Worm (Caenorhabditis elegans) whole organism, early embryonic: ENCODE data around the gene sri-73.

Experiments used
- B0310.2 ChIP-seq: sonication (generic microtip); optimal IDR thresholded peaks from 2 replicates; lab custom pipeline; 2016; ENCODE audit warnings: mild to moderate bottlenecking, missing genetic modification characterization, missing compliant biosample characterization
- F13C5.2 ChIP-seq: sonication (generic microtip); optimal IDR thresholded peaks from 2 replicates; lab custom pipeline; 2017; ENCODE audit warnings: mild to moderate bottlenecking, missing genetic modification characterization, inconsistent platforms, missing compliant biosample characterization
- aly-1 ChIP-seq: sonication (generic microtip); optimal IDR thresholded peaks from 2 replicates; lab custom pipeline; 2016; ENCODE audit warnings: missing genetic modification characterization, missing compliant biosample characterization
- ama-1 ChIP-seq: fragments of 150-350 bp; optimal IDR thresholded peaks from 2 replicates; lab custom pipeline; 2014
- ceh-13 ChIP-seq: fragments of 200-800 bp; sonication (Bioruptor generic); optimal IDR thresholded peaks from 2 replicates; lab custom pipeline; 2018; ENCODE audit warnings: mild to moderate bottlenecking, missing genetic modification characterization, missing compliant biosample characterization
- ceh-36 ChIP-seq: sonication (generic microtip); optimal IDR thresholded peaks from 2 replicates; lab custom pipeline; 2016; ENCODE audit warnings: missing genetic modification characterization, inconsistent platforms, missing compliant biosample characterization
- ets-7 ChIP-seq: sonication (generic microtip); optimal IDR thresholded peaks from 2 replicates; lab custom pipeline; 2016; ENCODE audit warnings: missing genotype, missing genetic modification characterization, missing compliant biosample characterization
- flt-1 ChIP-seq: fragments of 200-800 bp; sonication (Bioruptor generic); IDR thresholded peaks from 2 replicates; pipeline ENCODE4 v1.3.6; 2022; ENCODE audit warnings: missing genetic modification characterization, missing compliant biosample characterization
- hmbx-1 ChIP-seq: sonication (generic microtip); optimal IDR thresholded peaks from 2 replicates; lab custom pipeline; 2016; ENCODE audit warnings: mild to moderate bottlenecking, missing genetic modification characterization, missing compliant biosample characterization
- hmg-4 ChIP-seq: fragments of 200-800 bp; sonication (Bioruptor generic); optimal IDR thresholded peaks from 2 replicates; lab custom pipeline; 2018; ENCODE audit warnings: mild to moderate bottlenecking, missing genetic modification characterization, missing compliant biosample characterization
- hnd-1 ChIP-seq: sonication (generic microtip); optimal IDR thresholded peaks from 2 replicates; lab custom pipeline; 2016; ENCODE audit warnings: missing genetic modification characterization, missing compliant biosample characterization
- pes-1 ChIP-seq: fragments of 200-800 bp; sonication (Bioruptor generic); IDR thresholded peaks from 2 replicates; pipeline ENCODE4 v1.3.6; 2022; ENCODE audit warnings: missing genetic modification reagents, missing genetic modification characterization, missing compliant biosample characterization
- scrt-1 ChIP-seq: fragments of 200-800 bp; sonication (Bioruptor generic); IDR thresholded peaks from 2 replicates; pipeline ENCODE4 v1.3.6; 2022; ENCODE audit warnings: missing genetic modification characterization, missing compliant biosample characterization
- sea-1 ChIP-seq: fragments of 200-800 bp; sonication (Bioruptor generic); conservative IDR thresholded peaks from 2 replicates; pipeline ENCODE4 v1.3.6; 2022; ENCODE audit warnings: missing genetic modification characterization, missing compliant biosample characterization
- tbx-11 ChIP-seq: fragments of 200-800 bp; sonication (Bioruptor generic); IDR thresholded peaks from 2 replicates; pipeline ENCODE4 v1.3.6; 2022; ENCODE audit warnings: missing genetic modification characterization, missing compliant biosample characterization
- tbx-37 ChIP-seq: fragments of 200-800 bp; sonication (Bioruptor generic); conservative IDR thresholded peaks from 2 replicates; pipeline ENCODE4 v1.3.6; 2022; ENCODE audit warnings: missing genetic modification reagents, missing genetic modification characterization, missing compliant biosample characterization
- tra-4 ChIP-seq: sonication (generic microtip); optimal IDR thresholded peaks from 2 replicates; lab custom pipeline; 2017; ENCODE audit warnings: missing genetic modification characterization, missing compliant biosample characterization

Gene sri-73

ce11 chrV:581616-582015, 15.7 kb upstream of the sri-73 start, which contains the start of gene nstp-7:
Gene nstp-7, plus strand, starts transcription at chrV:581916.
- TF ChIP-seq flt-1 (GFP tag; lab: Robert Waterston, UW) (no peak), tbx-37 (GFP tag; lab: Robert Waterston, UW) (no peak), scrt-1 (GFP tag; lab: Robert Waterston, UW) (no peak), ama-1 (lab: Kevin White, UChicago) (no peak), pes-1 (GFP tag; lab: Robert Waterston, UW) (no peak), B0310.2 (tag; lab: Kevin White, UChicago) (no peak), hnd-1 (tag; lab: Kevin White, UChicago) (no peak), aly-1 (tag; lab: Kevin White, UChicago) (no peak), ceh-36 (tag; lab: Kevin White, UChicago) (no peak), hmg-4 (GFP tag; lab: Kevin White, UChicago) (no peak), ceh-13 (GFP tag; lab: Kevin White, UChicago) (no peak), hmbx-1 (tag; lab: Kevin White, UChicago) (no peak), sea-1 (GFP tag; lab: Robert Waterston, UW) (no peak), ets-7 (tag; lab: Kevin White, UChicago) (no peak)

- TF ChIP-seq tbx-37 (GFP tag; lab: Robert Waterston, UW) = no peak
- TF ChIP-seq pes-1 (GFP tag; lab: Robert Waterston, UW) = no peak
- TF ChIP-seq ceh-13 (GFP tag; lab: Kevin White, UChicago) = no peak
- TF ChIP-seq ama-1 (lab: Kevin White, UChicago) = no peak
- TF ChIP-seq tra-4 (tag; lab: Kevin White, UChicago) = no peak
- TF ChIP-seq ets-7 (tag; lab: Kevin White, UChicago) = no peak
- TF ChIP-seq flt-1 (GFP tag; lab: Robert Waterston, UW) = no peak
- no peak for TF ChIP-seq F13C5.2 (tag; lab: Kevin White, UChicago)
- TF ChIP-seq hnd-1 (tag; lab: Kevin White, UChicago) = no peak
- TF ChIP-seq ceh-36 (tag; lab: Kevin White, UChicago) = no peak
- no peak for TF ChIP-seq hmg-4 (GFP tag; lab: Kevin White, UChicago)
- TF ChIP-seq aly-1 (tag; lab: Kevin White, UChicago) = no peak
- no peak for TF ChIP-seq sea-1 (GFP tag; lab: Robert Waterston, UW)
- no peak for TF ChIP-seq hmbx-1 (tag; lab: Kevin White, UChicago)
- no peak for TF ChIP-seq scrt-1 (GFP tag; lab: Robert Waterston, UW)
- TF ChIP-seq tbx-11 (GFP tag; lab: Robert Waterston, UW) = no peak
- TF ChIP-seq B0310.2 (tag; lab: Kevin White, UChicago) = no peak
Measured at ce11 chrV:578977-579376, 13.1 kb upstream of the sri-73 start, which contains the start of gene K06H6.4. Gene K06H6.4, plus strand, starts transcription at chrV:579277.

- no peak for TF ChIP-seq F13C5.2 (tag; lab: Kevin White, UChicago)
- no peak for TF ChIP-seq tra-4 (tag; lab: Kevin White, UChicago)
- no peak for TF ChIP-seq tbx-11 (GFP tag; lab: Robert Waterston, UW)
- TF ChIP-seq hmbx-1 (tag; lab: Kevin White, UChicago) = no peak
- no peak for TF ChIP-seq pes-1 (GFP tag; lab: Robert Waterston, UW)
- TF ChIP-seq flt-1 (GFP tag; lab: Robert Waterston, UW) = no peak
- TF ChIP-seq B0310.2 (tag; lab: Kevin White, UChicago) = no peak
- TF ChIP-seq tbx-37 (GFP tag; lab: Robert Waterston, UW) = no peak
- TF ChIP-seq hmg-4 (GFP tag; lab: Kevin White, UChicago) = no peak
- no peak for TF ChIP-seq ceh-13 (GFP tag; lab: Kevin White, UChicago)
- no peak for TF ChIP-seq aly-1 (tag; lab: Kevin White, UChicago)
- no peak for TF ChIP-seq sea-1 (GFP tag; lab: Robert Waterston, UW)
- TF ChIP-seq hnd-1 (tag; lab: Kevin White, UChicago) = no peak
- no peak for TF ChIP-seq scrt-1 (GFP tag; lab: Robert Waterston, UW)
- TF ChIP-seq ama-1 (lab: Kevin White, UChicago) = no peak
- no peak for TF ChIP-seq ets-7 (tag; lab: Kevin White, UChicago)
- TF ChIP-seq ceh-36 (tag; lab: Kevin White, UChicago) = no peak
Measured at ce11 chrV:576918-577317, 11.0 kb upstream of the sri-73 start.

ce11 chrV:576070-576469, 10.2 kb upstream of the sri-73 start, which contains the start of gene K06H6.5:
Gene K06H6.5, plus strand, starts transcription at chrV:576370.
- no peak for TF ChIP-seq ets-7 (tag; lab: Kevin White, UChicago)
- TF ChIP-seq sea-1 (GFP tag; lab: Robert Waterston, UW) = no peak
- TF ChIP-seq hnd-1 (tag; lab: Kevin White, UChicago) = no peak
- no peak for TF ChIP-seq aly-1 (tag; lab: Kevin White, UChicago)
- TF ChIP-seq scrt-1 (GFP tag; lab: Robert Waterston, UW) = no peak
- TF ChIP-seq hmbx-1 (tag; lab: Kevin White, UChicago) = no peak
- TF ChIP-seq pes-1 (GFP tag; lab: Robert Waterston, UW) = no peak
- TF ChIP-seq hmg-4 (GFP tag; lab: Kevin White, UChicago) = no peak
- TF ChIP-seq F13C5.2 (tag; lab: Kevin White, UChicago) = no peak

ce11 chrV:574639-575038, 8.8 kb upstream of the sri-73 start, which contains the start of gene C14C6.13:
Gene C14C6.13, minus strand, starts transcription at chrV:574739.
- no peak for TF ChIP-seq scrt-1 (GFP tag; lab: Robert Waterston, UW)
- no peak for TF ChIP-seq ets-7 (tag; lab: Kevin White, UChicago)
- TF ChIP-seq pes-1 (GFP tag; lab: Robert Waterston, UW) = no peak
- TF ChIP-seq ceh-36 (tag; lab: Kevin White, UChicago) = no peak
- TF ChIP-seq ama-1 (lab: Kevin White, UChicago) = no peak
- no peak for TF ChIP-seq tbx-37 (GFP tag; lab: Robert Waterston, UW)
- TF ChIP-seq F13C5.2 (tag; lab: Kevin White, UChicago) = no peak
- TF ChIP-seq tbx-11 (GFP tag; lab: Robert Waterston, UW) = no peak
- TF ChIP-seq sea-1 (GFP tag; lab: Robert Waterston, UW) = no peak
- TF ChIP-seq hmbx-1 (tag; lab: Kevin White, UChicago) = no peak

- no peak for TF ChIP-seq hmbx-1 (tag; lab: Kevin White, UChicago)
- TF ChIP-seq tbx-11 (GFP tag; lab: Robert Waterston, UW) = no peak
- TF ChIP-seq F13C5.2 (tag; lab: Kevin White, UChicago) = no peak
- no peak for TF ChIP-seq hmg-4 (GFP tag; lab: Kevin White, UChicago)
- no peak for TF ChIP-seq tra-4 (tag; lab: Kevin White, UChicago)
- no peak for TF ChIP-seq B0310.2 (tag; lab: Kevin White, UChicago)
- TF ChIP-seq sea-1 (GFP tag; lab: Robert Waterston, UW) = no peak
- TF ChIP-seq ceh-13 (GFP tag; lab: Kevin White, UChicago) = no peak
Measured at ce11 chrV:568105-568504, 2.2 kb upstream of the sri-73 start, which contains the start of gene sri-72. Gene sri-72, minus strand, starts transcription at chrV:568205.
